Fruit fly (Drosophila melanogaster) whole organism, embryonic: ENCODE results near the gene CG17321.
A peak's percentile ranks its signal among the peaks of the same experiment; 100 is the strongest.

Experiments used
- Antp ChIP-seq: fragments of 200-800 bp; sonication (Bioruptor generic); optimal IDR thresholded peaks from 3 replicates; lab custom pipeline; 2016; ENCODE audit warnings: missing biosample characterization, missing genetic modification characterization
- CG10565 ChIP-seq: fragments of 200-800 bp; sonication (Bioruptor generic); optimal IDR thresholded peaks from 3 replicates; lab custom pipeline; 2016; ENCODE audit warnings: missing biosample characterization, mild to moderate bottlenecking, missing genetic modification characterization
- CG11560 ChIP-seq: fragments of 200-800 bp; sonication (Bioruptor generic); IDR thresholded peaks from 3 replicates; pipeline ENCODE4 v1.3.6; 2022; ENCODE audit warnings: missing biosample characterization, missing genetic modification characterization
- CG11695 ChIP-seq: fragments of 200-800 bp; sonication (Bioruptor generic); IDR thresholded peaks from 3 replicates; pipeline ENCODE4 v1.3.6; 2022; ENCODE audit warnings: missing biosample characterization, missing genetic modification characterization
- CG16815 ChIP-seq: fragments of 200-800 bp; sonication (Bioruptor generic); optimal IDR thresholded peaks from 3 replicates; lab custom pipeline; 2017; ENCODE audit warnings: missing biosample characterization, mild to moderate bottlenecking, missing genetic modification characterization
- CG2202 ChIP-seq: fragments of 200-800 bp; sonication (Bioruptor generic); optimal IDR thresholded peaks from 2 replicates; lab custom pipeline; 2018; ENCODE audit warnings: missing biosample characterization, mild to moderate bottlenecking, missing genetic modification characterization
- CG4617 ChIP-seq: fragments of 200-800 bp; sonication (Bioruptor generic); optimal IDR thresholded peaks from 3 replicates; lab custom pipeline; 2016; ENCODE audit warnings: missing biosample characterization, missing genetic modification characterization, borderline replicate concordance
- CG4854 ChIP-seq: fragments of 200-800 bp; sonication (Bioruptor generic); optimal IDR thresholded peaks from 2 replicates; lab custom pipeline; 2016; ENCODE audit warnings: missing biosample characterization, missing genetic modification characterization, inconsistent platforms
- CG7372 ChIP-seq: fragments of 200-800 bp; sonication (Bioruptor generic); IDR thresholded peaks from 2 replicates; pipeline ENCODE4 v1.3.6; 2022; ENCODE audit warnings: missing biosample characterization, missing genetic modification characterization
- CG8944 ChIP-seq: fragments of 200-800 bp; sonication (Bioruptor generic); optimal IDR thresholded peaks from 3 replicates; lab custom pipeline; 2016; ENCODE audit warnings: missing biosample characterization, missing genetic modification characterization
- CG9817 ChIP-seq: fragments of 200-800 bp; sonication (Bioruptor generic); optimal IDR thresholded peaks from 2 replicates; lab custom pipeline; 2018; ENCODE audit warnings: missing biosample characterization, mild to moderate bottlenecking, missing genetic modification characterization, moderate library complexity
- CG9932 ChIP-seq: fragments of 200-800 bp; sonication (Bioruptor generic); IDR thresholded peaks from 2 replicates; pipeline ENCODE4 v1.3.6; 2022; ENCODE audit warnings: missing biosample characterization, missing genetic modification characterization
- CoRest ChIP-seq: fragments of 200-800 bp; sonication (Bioruptor generic); optimal IDR thresholded peaks from 3 replicates; lab custom pipeline; 2018; ENCODE audit warnings: missing biosample characterization, mild to moderate bottlenecking, missing genetic modification characterization, moderate library complexity
- HmgZ ChIP-seq: fragments of 200-800 bp; sonication (Bioruptor generic); optimal IDR thresholded peaks from 2 replicates; lab custom pipeline; 2018; ENCODE audit warnings: missing biosample characterization, mild to moderate bottlenecking, missing genetic modification characterization
- Lhr ChIP-seq: fragments of 200-800 bp; sonication (Bioruptor generic); optimal IDR thresholded peaks from 3 replicates; lab custom pipeline; 2017; ENCODE audit warnings: mild to moderate bottlenecking, missing biosample characterization, missing genetic modification reagents, missing genetic modification characterization
- Lim3 ChIP-seq: fragments of 200-800 bp; sonication (Bioruptor generic); IDR thresholded peaks from 2 replicates; pipeline ENCODE4 v1.3.6; 2022; ENCODE audit warnings: missing biosample characterization, missing genetic modification characterization
- MBD-R2 ChIP-seq: fragments of 200-800 bp; sonication (Bioruptor generic); IDR thresholded peaks from 2 replicates; pipeline ENCODE4 v1.3.6; 2022; ENCODE audit warnings: missing biosample characterization, missing genetic modification characterization
- Nf-YA ChIP-seq: fragments of 200-800 bp; sonication (Bioruptor generic); IDR thresholded peaks from 2 replicates; pipeline ENCODE4 v1.3.6; 2022; ENCODE audit warnings: missing biosample characterization, missing genetic modification characterization
- Nf-YB ChIP-seq: fragments of 200-800 bp; sonication (Bioruptor generic); optimal IDR thresholded peaks from 3 replicates; lab custom pipeline; 2019; ENCODE audit warnings: missing biosample characterization, mild to moderate bottlenecking, missing genetic modification characterization, moderate library complexity
- Poxn ChIP-seq: fragments of 200-800 bp; sonication (Bioruptor generic); IDR thresholded peaks from 2 replicates; pipeline ENCODE4 v1.3.6; 2022; ENCODE audit warnings: missing biosample characterization, missing genetic modification characterization
- Taf1 ChIP-seq: fragments of 200-800 bp; sonication (Bioruptor generic); IDR thresholded peaks from 2 replicates; pipeline ENCODE4 v1.3.6; 2022; ENCODE audit warnings: missing biosample characterization, missing genetic modification characterization
- ash1 ChIP-seq: fragments of 200-800 bp; sonication (Bioruptor generic); optimal IDR thresholded peaks from 2 replicates; lab custom pipeline; 2018; ENCODE audit warnings: missing biosample characterization, mild to moderate bottlenecking, missing genetic modification characterization
- btn ChIP-seq: fragments of 200-800 bp; sonication (Bioruptor generic); optimal IDR thresholded peaks from 2 replicates; lab custom pipeline; 2016; ENCODE audit warnings: missing biosample characterization, missing genetic modification characterization
- caup ChIP-seq: fragments of 200-800 bp; sonication (Bioruptor generic); optimal IDR thresholded peaks from 3 replicates; lab custom pipeline; 2017; ENCODE audit warnings: missing biosample characterization, mild to moderate bottlenecking, missing genetic modification characterization, moderate library complexity; ENCODE audit not compliant: severe bottlenecking
- cg ChIP-seq: fragments of 200-800 bp; sonication (Bioruptor generic); optimal IDR thresholded peaks from 3 replicates; lab custom pipeline; 2019; ENCODE audit warnings: missing biosample characterization, mild to moderate bottlenecking, missing genetic modification characterization, moderate library complexity
- ci ChIP-seq: fragments of 200-800 bp; sonication (Bioruptor generic); IDR thresholded peaks from 3 replicates; pipeline ENCODE4 v1.3.6; 2022; ENCODE audit warnings: missing biosample characterization, missing genetic modification characterization
- crp ChIP-seq, 2 experiments: fragments of 200-800 bp; sonication (Bioruptor generic); optimal IDR thresholded peaks; 2 replicates in 1 of 2; 3 replicates in 1 of 2; lab custom pipeline; 2017; ENCODE audit warnings: missing biosample characterization in 2 of 2, missing genetic modification characterization in 2 of 2, mild to moderate bottlenecking in 1 of 2, moderate library complexity in 1 of 2
- cwo ChIP-seq: fragments of 200-800 bp; sonication (Bioruptor generic); optimal IDR thresholded peaks from 3 replicates; lab custom pipeline; 2017; ENCODE audit warnings: missing biosample characterization, missing genetic modification characterization, mild to moderate bottlenecking, moderate library complexity, missing genetic modification reagents
- en ChIP-seq: fragments of 200-800 bp; sonication (Bioruptor generic); optimal IDR thresholded peaks from 2 replicates; lab custom pipeline; 2016; ENCODE audit warnings: missing biosample characterization, missing genetic modification characterization
- eve ChIP-seq, 2 experiments: fragments of >200 bp; optimal IDR thresholded peaks; 2 replicates each; lab custom pipeline; 2017; ENCODE audit warnings: missing biosample characterization in 2 of 2, missing genetic modification characterization in 2 of 2
- gcm ChIP-seq: fragments of 200-800 bp; sonication (Bioruptor generic); optimal IDR thresholded peaks from 2 replicates; lab custom pipeline; 2019; ENCODE audit warnings: missing biosample characterization, mild to moderate bottlenecking, missing genetic modification characterization, moderate library complexity
- gcm2 ChIP-seq: fragments of 200-800 bp; sonication (Bioruptor generic); optimal IDR thresholded peaks from 2 replicates; lab custom pipeline; 2016; ENCODE audit warnings: missing biosample characterization, missing genetic modification characterization
- hb ChIP-seq: fragments of 200-800 bp; sonication (Bioruptor generic); IDR thresholded peaks from 3 replicates; pipeline ENCODE4 v1.3.6; 2022; ENCODE audit warnings: missing biosample characterization, missing genetic modification characterization; ENCODE audit not compliant: partially characterized antibody
- hkb ChIP-seq, 2 experiments: fragments of 200-800 bp in 1 of 2; fragments of >200 bp in 1 of 2; sonication (Bioruptor generic) in 1 of 2; IDR thresholded peaks in 1 of 2; optimal IDR thresholded peaks in 1 of 2; 2 replicates each; pipeline versions ENCODE4 v1.3.6 to Lab custom; 2017 to 2022; ENCODE audit warnings: missing biosample characterization in 1 of 2, missing genetic modification characterization in 1 of 2
- lbe ChIP-seq: fragments of 200-800 bp; sonication (Bioruptor generic); optimal IDR thresholded peaks from 2 replicates; lab custom pipeline; 2016; ENCODE audit warnings: missing biosample characterization, mild to moderate bottlenecking, missing genetic modification characterization
- lola ChIP-seq, 3 experiments: fragments of >200 bp in 2 of 3; fragments of 200-800 bp in 1 of 3; sonication (Bioruptor generic) in 1 of 3; optimal IDR thresholded peaks; 2 replicates each; lab custom pipeline; 2017 to 2019; ENCODE audit warnings: missing biosample characterization in 3 of 3, missing genetic modification characterization in 3 of 3, mild to moderate bottlenecking in 1 of 3, moderate library complexity in 1 of 3
- nerfin-1 ChIP-seq: fragments of 200-800 bp; sonication (Bioruptor generic); optimal IDR thresholded peaks from 3 replicates; lab custom pipeline; 2019; ENCODE audit warnings: missing biosample characterization, mild to moderate bottlenecking, missing genetic modification characterization, moderate library complexity
- pan ChIP-seq, 4 experiments: fragments of >200 bp in 3 of 4; fragments of 200-800 bp in 1 of 4; sonication (Bioruptor generic) in 1 of 4; optimal IDR thresholded peaks in 3 of 4; IDR thresholded peaks in 1 of 4; 2 replicates each; pipeline versions ENCODE4 v1.3.6 to Lab custom; 2017 to 2022; ENCODE audit warnings: missing biosample characterization in 2 of 4, missing genetic modification characterization in 2 of 4, mixed read lengths in 1 of 4
- pho ChIP-seq: fragments of 200-800 bp; sonication (Bioruptor generic); optimal IDR thresholded peaks from 2 replicates; lab custom pipeline; 2016; ENCODE audit warnings: missing biosample characterization, missing genetic modification characterization
- ranshi ChIP-seq: fragments of 200-800 bp; sonication (Bioruptor generic); IDR thresholded peaks from 2 replicates; pipeline ENCODE4 v1.3.6; 2022; ENCODE audit warnings: missing biosample characterization, missing genetic modification characterization
- sens ChIP-seq: fragments of 200-800 bp; sonication (Bioruptor generic); peaks from one replicate; lab custom pipeline; 2016; ENCODE audit warnings: missing biosample characterization, missing genetic modification characterization
- sens-2 ChIP-seq: fragments of 200-800 bp; sonication (Bioruptor generic); IDR thresholded peaks from 2 replicates; pipeline ENCODE4 v1.3.6; 2022; ENCODE audit warnings: missing biosample characterization, missing genetic modification characterization
- slp2 ChIP-seq: fragments of 200-800 bp; sonication (Bioruptor generic); optimal IDR thresholded peaks from 2 replicates; lab custom pipeline; 2016; ENCODE audit warnings: missing biosample characterization, missing genetic modification characterization
- sr ChIP-seq: fragments of 200-800 bp; sonication (Bioruptor generic); IDR thresholded peaks from 3 replicates; pipeline ENCODE4 v1.3.6; 2022; ENCODE audit warnings: missing biosample characterization, missing genetic modification characterization
- ssp ChIP-seq: fragments of 200-800 bp; sonication (Bioruptor generic); IDR thresholded peaks from 2 replicates; pipeline ENCODE4 v1.3.6; 2022; ENCODE audit warnings: missing biosample characterization, missing genetic modification characterization
- tgo ChIP-seq: fragments of 200-800 bp; sonication (Bioruptor generic); IDR thresholded peaks from 3 replicates; pipeline ENCODE4 v1.3.6; 2022; ENCODE audit warnings: missing biosample characterization, missing genetic modification characterization
- tll ChIP-seq, 2 experiments: fragments of 200-800 bp in 1 of 2; fragments of >200 bp in 1 of 2; sonication (Bioruptor generic) in 1 of 2; optimal IDR thresholded peaks; 2 replicates each; lab custom pipeline; 2017 to 2019; ENCODE audit warnings: missing biosample characterization in 2 of 2, missing genetic modification characterization in 2 of 2, mild to moderate bottlenecking in 1 of 2, moderate library complexity in 1 of 2
- vvl ChIP-seq: fragments of 200-800 bp; sonication (Bioruptor generic); IDR thresholded peaks from 2 replicates; pipeline ENCODE4 v1.3.6; 2022; ENCODE audit warnings: missing biosample characterization, missing genetic modification characterization
- zf30C ChIP-seq: fragments of 200-800 bp; sonication (Bioruptor generic); optimal IDR thresholded peaks from 3 replicates; lab custom pipeline; 2018; ENCODE audit warnings: missing biosample characterization, mild to moderate bottlenecking, missing genetic modification characterization

The CG17321 gene

DNA sequence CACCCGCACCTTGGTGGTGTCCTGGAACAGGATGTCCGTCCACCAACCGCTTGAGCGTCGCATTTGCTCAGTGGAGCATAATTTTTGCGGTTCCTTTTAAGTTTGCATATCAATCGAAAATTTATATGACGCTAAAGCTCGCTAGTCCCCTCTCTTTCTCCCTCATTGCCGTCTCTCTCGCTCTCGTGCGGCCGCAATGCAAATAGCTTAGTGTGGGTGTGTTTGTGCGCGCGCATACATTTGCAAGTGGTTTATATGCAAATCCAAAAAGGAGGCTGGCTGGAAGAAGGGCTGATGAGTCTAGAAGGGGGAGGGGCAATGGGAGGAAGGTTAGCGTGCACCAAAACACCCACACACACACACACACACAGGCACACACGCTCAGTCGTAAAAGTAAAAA, 41.9 kb downstream of the CG17321 start (continued):
- TF ChIP-seq cwo (GFP tag; lab: Kevin White, UChicago) (no peak), CG11695 (GFP tag; lab: Robert Waterston, UW) (no peak), MBD-R2 (no peak), Nf-YB (peak; percentile 49), Antp (GFP tag; lab: Kevin White, UChicago) (no peak), tll (GFP tag; optimal IDR thresholded peaks at IDR 0.05; lab: Kevin White, UChicago) (no peak), ci (0 out of 3 replicates have a peak, but pooled peaks have one; percentile 34), CG2202 (tag; lab: Kevin White, UChicago) (no peak), CG9817 (tag; lab: Kevin White, UChicago) (no peak), cg (GFP tag; lab: Kevin White, UChicago) (peak; percentile 56), sens-2 (GFP tag; lab: Robert Waterston, UW) (no peak)
- TF ChIP-seq, all 482 proteins: peak for 12

DNA sequence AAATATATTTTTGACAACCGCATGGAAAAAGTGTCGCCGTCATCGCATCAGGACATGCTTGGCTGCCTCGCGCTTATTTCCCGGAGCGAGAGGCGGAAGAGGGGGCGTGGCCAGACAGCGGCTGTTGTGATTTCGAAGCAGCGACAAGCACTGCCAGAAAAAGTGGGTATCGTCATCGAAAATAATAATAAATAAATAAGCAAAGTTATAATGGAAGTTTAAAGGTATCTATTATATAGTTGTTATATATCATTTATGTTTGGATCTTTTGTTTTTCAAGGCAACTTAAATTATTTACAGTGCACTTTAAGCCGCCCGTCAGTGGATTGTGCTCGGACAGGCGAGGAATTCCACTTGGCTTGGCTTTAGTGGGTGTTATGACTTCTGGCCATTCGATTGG, 44.3 kb downstream of the CG17321 start:
- TF ChIP-seq HmgZ (tag; lab: Kevin White, UChicago) = no peak
- peak; percentile 44 for TF ChIP-seq vvl
- no peak for TF ChIP-seq CoRest (tag; lab: Kevin White, UChicago)
- TF ChIP-seq zf30C (GFP tag; lab: Kevin White, UChicago) = no peak
- TF ChIP-seq btn = no peak
- no peak for TF ChIP-seq gcm2 (GFP tag; lab: Kevin White, UChicago)
- no peak for TF ChIP-seq CG4617 (GFP tag; lab: Kevin White, UChicago)
- TF ChIP-seq ash1 (GFP tag; lab: Kevin White, UChicago) = no peak
- no peak for TF ChIP-seq crp (GFP tag; optimal IDR thresholded peaks at IDR 0.05; lab: Kevin White, UChicago)
- no peak for TF ChIP-seq Poxn (GFP tag; lab: Robert Waterston, UW)
- no peak for TF ChIP-seq cg (GFP tag; lab: Kevin White, UChicago)
- no peak for TF ChIP-seq hb (GFP tag; lab: Robert Waterston, UW)
- no peak for TF ChIP-seq eve (GFP tag; optimal IDR thresholded peaks at IDR 0.05; lab: Kevin White, UChicago)
- TF ChIP-seq ssp (GFP tag; lab: Robert Waterston, UW) = no peak
- TF ChIP-seq tgo (GFP tag; lab: Robert Waterston, UW) = 0 out of 3 replicates have a peak, but pooled peaks have one; percentile 22
- no peak for TF ChIP-seq lbe
- no peak for TF ChIP-seq CG10565 (GFP tag; lab: Kevin White, UChicago)
- no peak for TF ChIP-seq CG9932 (GFP tag; lab: Robert Waterston, UW)
- no peak for TF ChIP-seq CG4854 (GFP tag; lab: Kevin White, UChicago)
- no peak for TF ChIP-seq hkb (optimal IDR thresholded peaks at IDR 0.05; lab: Kevin White, UChicago)
- TF ChIP-seq hkb (GFP tag; IDR thresholded peaks at IDR 0.05; lab: Robert Waterston, UW) = no peak
- TF ChIP-seq lola (GFP tag; optimal IDR thresholded peaks at IDR 0.05; lab: Kevin White, UChicago) = peak in 1 of 3 experiments; percentile 32
- TF ChIP-seq slp2 = no peak
- no peak for TF ChIP-seq CG8944 (GFP tag; lab: Kevin White, UChicago)
- TF ChIP-seq Nf-YA (GFP tag; lab: Robert Waterston, UW) = no peak
- no peak for TF ChIP-seq en
- no peak for TF ChIP-seq Lim3 (GFP tag; lab: Robert Waterston, UW)
- TF ChIP-seq sens (GFP tag; lab: Kevin White, UChicago) = peak; percentile 67
- no peak for TF ChIP-seq Taf1 (GFP tag; lab: Robert Waterston, UW)
- TF ChIP-seq Lhr (GFP tag; lab: Kevin White, UChicago) = no peak
- TF ChIP-seq CG11560 (tag; lab: Robert Waterston, UW) = no peak
- no peak for TF ChIP-seq gcm (GFP tag; lab: Kevin White, UChicago)
- peak; percentile 7 for TF ChIP-seq CG16815 (GFP tag; lab: Kevin White, UChicago)
- TF ChIP-seq sr (GFP tag; lab: Robert Waterston, UW) = no peak
- no peak for TF ChIP-seq CG7372 (GFP tag; lab: Robert Waterston, UW)
- no peak for TF ChIP-seq pan (optimal IDR thresholded peaks at IDR 0.05; lab: Kevin White, UChicago)
- no peak for TF ChIP-seq pan (GFP tag; optimal IDR thresholded peaks at IDR 0.05 in 1 of 2, IDR thresholded peaks at IDR 0.05 in 1 of 2)
- TF ChIP-seq caup (GFP tag; lab: Kevin White, UChicago) = peak; percentile 3
- TF ChIP-seq pho (GFP tag; lab: Kevin White, UChicago) = no peak
- TF ChIP-seq nerfin-1 (tag; lab: Kevin White, UChicago) = no peak
- TF ChIP-seq ranshi (GFP tag; lab: Robert Waterston, UW) = peak; percentile 11; the same call in 1 of the 2 replicates
